Worm (Caenorhabditis elegans) whole organism, mixed stage, embryonic: ENCODE results near the gene C13A10.2.

Source experiments
- mls-2 ChIP-seq: sonication (generic microtip); optimal IDR thresholded peaks from 2 replicates; lab custom pipeline; 2016; ENCODE audit warnings: mild to moderate bottlenecking, missing genetic modification characterization, moderate library complexity, missing compliant biosample characterization
- nhr-237 ChIP-seq: fragments of 150-350 bp; optimal IDR thresholded peaks from 2 replicates; lab custom pipeline; 2014; ENCODE audit warnings: missing biosample characterization, missing genetic modification characterization
- pha-4 ChIP-seq: fragments of 150-350 bp; optimal IDR thresholded peaks from 2 replicates; lab custom pipeline; 2018; ENCODE audit warnings: missing biosample characterization, missing genetic modification reagents, missing genetic modification characterization
- unc-62 ChIP-seq: fragments of 150-350 bp; optimal IDR thresholded peaks from 2 replicates; lab custom pipeline; 2014; ENCODE audit warnings: missing biosample characterization, missing genetic modification reagents, missing genetic modification characterization

DNA sequence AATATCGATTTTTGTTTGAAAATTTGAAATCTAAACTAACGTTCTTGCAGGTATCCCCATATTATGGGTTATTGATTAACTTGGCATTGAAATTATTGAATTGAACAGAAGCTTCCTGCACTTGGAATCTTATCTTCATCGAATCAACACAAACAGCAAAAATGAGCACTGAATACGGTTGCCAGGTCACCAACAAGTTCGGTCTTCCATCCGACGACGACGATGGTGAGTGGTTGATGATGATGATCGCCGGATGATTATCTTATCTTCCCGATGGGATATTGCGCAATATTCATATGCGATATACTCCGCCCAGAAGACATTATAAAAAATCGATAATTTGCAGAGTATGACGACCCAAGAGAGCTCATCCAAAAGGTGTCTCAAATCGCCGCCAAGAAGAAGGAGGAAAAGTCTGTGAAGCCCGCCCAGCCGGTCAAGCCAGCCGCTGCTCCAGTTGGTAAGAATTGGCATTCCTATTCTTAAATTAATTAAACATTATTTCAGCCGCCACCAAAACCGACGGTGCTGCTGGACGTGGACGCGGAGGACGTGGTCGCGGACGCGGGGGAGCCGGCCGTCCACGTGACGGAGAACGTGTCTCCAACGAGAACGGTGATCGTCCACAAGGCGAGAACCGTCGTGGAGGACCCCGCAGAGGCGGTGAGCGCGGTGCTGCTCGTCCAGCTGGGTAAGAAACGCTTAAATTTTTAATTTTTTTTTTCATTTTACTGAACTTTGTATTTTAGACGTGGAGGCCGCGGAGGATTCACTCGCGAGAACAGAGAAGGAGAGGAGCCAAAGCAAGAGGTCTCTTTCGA is 36.6 kb downstream of the C13A10.2 start, which contains the start of gene vig-1:
- TF ChIP-seq pha-4 (tag; lab: Kevin White, UChicago), result no peak
- no peak for TF ChIP-seq mls-2 (tag; lab: Kevin White, UChicago)
- TF ChIP-seq nhr-237 (tag; lab: Kevin White, UChicago), result no peak
- no peak for TF ChIP-seq unc-62
